Worm (Caenorhabditis elegans) whole organism, young adult: ENCODE measurements around the gene str-20.

Source experiments
- B0035.1 ChIP-seq: sonication (generic microtip); optimal IDR thresholded peaks from 2 replicates; lab custom pipeline; 2016; ENCODE audit warnings: missing genetic modification characterization, mild to moderate bottlenecking, missing compliant biosample characterization, missing genotype, missing genetic modification reagents
- F23B12.7 ChIP-seq: sonication (generic microtip); optimal IDR thresholded peaks from 2 replicates; lab custom pipeline; 2017; ENCODE audit warnings: missing genetic modification characterization, mild to moderate bottlenecking, missing compliant biosample characterization, antibody characterized with exemption, moderate library complexity; ENCODE audit not compliant: insufficient read depth
- F33H1.4 ChIP-seq: fragments of 200-800 bp; sonication (Bioruptor generic); IDR thresholded peaks from 2 replicates; pipeline ENCODE4 v1.3.6; 2022; ENCODE audit warnings: missing genetic modification reagents, missing genetic modification characterization, missing compliant biosample characterization
- F37B4.10 ChIP-seq: fragments of 200-800 bp; sonication (Bioruptor generic); IDR thresholded peaks from 2 replicates; pipeline ENCODE4 v1.3.6; 2022; ENCODE audit warnings: missing genetic modification characterization, missing compliant biosample characterization
- F39B2.1 ChIP-seq: fragments of 200-800 bp; sonication (Bioruptor generic); IDR thresholded peaks from 2 replicates; pipeline ENCODE4 v1.3.6; 2022; ENCODE audit warnings: missing genetic modification reagents, missing genetic modification characterization, missing compliant biosample characterization
- F57C9.4 ChIP-seq: sonication (generic microtip); optimal IDR thresholded peaks from 2 replicates; lab custom pipeline; 2017; ENCODE audit warnings: mild to moderate bottlenecking, missing genetic modification characterization, missing compliant biosample characterization
- Y56A3A.18 ChIP-seq: fragments of 200-800 bp; sonication (Bioruptor generic); IDR thresholded peaks from 2 replicates; pipeline ENCODE4 v1.3.6; 2022; ENCODE audit warnings: missing genetic modification reagents, missing genetic modification characterization, missing compliant biosample characterization
- Y95B8A.8 ChIP-seq: fragments of 200-800 bp; sonication (Bioruptor generic); IDR thresholded peaks from 2 replicates; pipeline ENCODE4 v1.3.6; 2022; ENCODE audit warnings: missing genetic modification reagents, missing genetic modification characterization, missing compliant biosample characterization
- akir-1 ChIP-seq: fragments of 200-800 bp; sonication (Bioruptor generic); optimal IDR thresholded peaks from 2 replicates; lab custom pipeline; 2018; ENCODE audit warnings: mild to moderate bottlenecking, missing genetic modification characterization, moderate library complexity, missing compliant biosample characterization
- atf-7 ChIP-seq: sonication (generic microtip); optimal IDR thresholded peaks from 2 replicates; lab custom pipeline; 2017; ENCODE audit warnings: mild to moderate bottlenecking, missing genetic modification characterization, missing compliant biosample characterization
- attf-5 ChIP-seq: fragments of 200-800 bp; sonication (Bioruptor generic); optimal IDR thresholded peaks from 2 replicates; lab custom pipeline; 2018; ENCODE audit warnings: mild to moderate bottlenecking, missing genetic modification characterization, missing compliant biosample characterization
- bed-1 ChIP-seq: fragments of 200-800 bp; sonication (Bioruptor generic); IDR thresholded peaks from 2 replicates; pipeline ENCODE4 v1.3.6; 2022; ENCODE audit warnings: missing genetic modification reagents, missing genetic modification characterization, missing compliant biosample characterization
- cebp-2 ChIP-seq: fragments of 200-800 bp; sonication (Bioruptor generic); IDR thresholded peaks from 2 replicates; pipeline ENCODE4 v1.3.6; 2022; ENCODE audit warnings: missing genetic modification characterization, missing compliant biosample characterization
- ceh-79 ChIP-seq: sonication (generic microtip); optimal IDR thresholded peaks from 2 replicates; lab custom pipeline; 2017; ENCODE audit warnings: mild to moderate bottlenecking, missing genetic modification characterization, missing compliant biosample characterization
- die-1 ChIP-seq: sonication (generic microtip); optimal IDR thresholded peaks from 2 replicates; lab custom pipeline; 2016; ENCODE audit warnings: missing genotype, mild to moderate bottlenecking, missing genetic modification characterization, missing compliant biosample characterization
- efl-1 ChIP-seq: fragments of 150-350 bp; optimal IDR thresholded peaks from 2 replicates; lab custom pipeline; 2014; ENCODE audit warnings: missing biosample characterization, missing genetic modification reagents, missing genetic modification characterization
- egl-44 ChIP-seq: fragments of 200-800 bp; sonication (Bioruptor generic); IDR thresholded peaks from 2 replicates; pipeline ENCODE4 v1.3.6; 2022; ENCODE audit warnings: missing genetic modification reagents, missing genetic modification characterization, missing compliant biosample characterization
- him-1 ChIP-seq: sonication (generic microtip); optimal IDR thresholded peaks from 2 replicates; lab custom pipeline; 2016; ENCODE audit warnings: missing genotype, missing genetic modification reagents, missing genetic modification characterization, missing compliant biosample characterization
- hlh-12 ChIP-seq: sonication (generic microtip); optimal IDR thresholded peaks from 2 replicates; lab custom pipeline; 2016; ENCODE audit warnings: missing genetic modification characterization, missing compliant biosample characterization
- hrde-1 ChIP-seq: sonication (generic microtip); optimal IDR thresholded peaks from 2 replicates; lab custom pipeline; 2016; ENCODE audit warnings: missing genetic modification characterization, mild to moderate bottlenecking, missing compliant biosample characterization, moderate library complexity, missing genotype, missing genetic modification reagents, borderline replicate concordance
- hsf-1 ChIP-seq: fragments of 200-800 bp; sonication (Bioruptor generic); IDR thresholded peaks from 2 replicates; pipeline ENCODE4 v1.3.6; 2022; ENCODE audit warnings: missing genetic modification reagents, missing genetic modification characterization, missing compliant biosample characterization
- let-526 ChIP-seq: fragments of 200-800 bp; sonication (Bioruptor generic); IDR thresholded peaks from 2 replicates; pipeline ENCODE4 v1.3.6; 2022; ENCODE audit warnings: missing genetic modification reagents, missing genetic modification characterization, missing compliant biosample characterization
- lsl-1 ChIP-seq: fragments of 200-800 bp; sonication (Bioruptor generic); optimal IDR thresholded peaks from 2 replicates; lab custom pipeline; 2018; ENCODE audit warnings: mild to moderate bottlenecking, missing genetic modification characterization, moderate library complexity, missing compliant biosample characterization
- madf-10 ChIP-seq: sonication (generic microtip); optimal IDR thresholded peaks from 2 replicates; lab custom pipeline; 2016; ENCODE audit warnings: mild to moderate bottlenecking, missing genetic modification characterization, missing compliant biosample characterization
- madf-3 ChIP-seq: fragments of 200-800 bp; sonication (Bioruptor generic); IDR thresholded peaks from 2 replicates; pipeline ENCODE4 v1.3.6; 2022; ENCODE audit warnings: missing genetic modification reagents, missing genetic modification characterization, missing compliant biosample characterization
- mel-28 ChIP-seq: sonication (generic microtip); optimal IDR thresholded peaks from 2 replicates; lab custom pipeline; 2016; ENCODE audit warnings: borderline replicate concordance, mild to moderate bottlenecking, missing genetic modification characterization, missing compliant biosample characterization
- nhr-120 ChIP-seq: fragments of 200-800 bp; sonication (Bioruptor generic); IDR thresholded peaks from 2 replicates; pipeline ENCODE4 v1.3.6; 2022; ENCODE audit warnings: missing genetic modification characterization, missing compliant biosample characterization
- nhr-179 ChIP-seq: sonication (generic microtip); optimal IDR thresholded peaks from 2 replicates; lab custom pipeline; 2016; ENCODE audit warnings: mild to moderate bottlenecking, missing genetic modification characterization, missing compliant biosample characterization
- nhr-80 ChIP-seq: sonication (generic microtip); optimal IDR thresholded peaks from 2 replicates; lab custom pipeline; 2016; ENCODE audit warnings: missing genetic modification characterization, missing compliant biosample characterization
- nhr-90 ChIP-seq: sonication (generic microtip); optimal IDR thresholded peaks from 2 replicates; lab custom pipeline; 2016; ENCODE audit warnings: missing genotype, mild to moderate bottlenecking, missing genetic modification characterization, missing compliant biosample characterization
- pha-4 ChIP-seq: fragments of 150-350 bp; sonication (generic microtip); optimal IDR thresholded peaks from 2 replicates; lab custom pipeline; 2014; ENCODE audit warnings: missing biosample characterization, missing genetic modification reagents, missing genetic modification characterization
- rcor-1 ChIP-seq: fragments of 200-800 bp; sonication (Bioruptor generic); IDR thresholded peaks from 2 replicates; pipeline ENCODE4 v1.3.6; 2022; ENCODE audit warnings: missing genetic modification reagents, missing genetic modification characterization, missing compliant biosample characterization
- rec-8 ChIP-seq, 2 experiments: sonication (generic microtip); optimal IDR thresholded peaks; 2 replicates each; lab custom pipeline; 2016; ENCODE audit warnings: mild to moderate bottlenecking in 2 of 2, missing genetic modification characterization in 2 of 2, missing genetic modification reagents in 2 of 2, missing genotype in 2 of 2, missing biosample characterization in 1 of 2, missing compliant biosample characterization in 1 of 2, moderate library complexity in 1 of 2
- snpc-1.1 ChIP-seq: sonication (generic microtip); optimal IDR thresholded peaks from 2 replicates; lab custom pipeline; 2017; ENCODE audit warnings: missing genetic modification characterization, mild to moderate bottlenecking, missing compliant biosample characterization, antibody characterized with exemption, moderate library complexity, missing genotype, missing genetic modification reagents; ENCODE audit not compliant: insufficient read depth
- snpc-3.4 ChIP-seq: sonication (generic microtip); optimal IDR thresholded peaks from 2 replicates; lab custom pipeline; 2017; ENCODE audit warnings: missing genetic modification characterization, mild to moderate bottlenecking, missing compliant biosample characterization, antibody characterized with exemption, moderate library complexity, missing genotype, missing genetic modification reagents
- somi-1 ChIP-seq: fragments of 200-800 bp; sonication (Bioruptor generic); optimal IDR thresholded peaks from 2 replicates; lab custom pipeline; 2018; ENCODE audit warnings: mild to moderate bottlenecking, missing genetic modification characterization, missing compliant biosample characterization
- tbp1 ChIP-seq: fragments of 200-800 bp; sonication (Bioruptor generic); optimal IDR thresholded peaks from 2 replicates; lab custom pipeline; 2018; ENCODE audit warnings: mild to moderate bottlenecking, missing genetic modification characterization, missing compliant biosample characterization
- tbx-9 ChIP-seq: sonication (generic microtip); optimal IDR thresholded peaks from 2 replicates; lab custom pipeline; 2016; ENCODE audit warnings: borderline replicate concordance, missing genetic modification characterization, inconsistent platforms, missing compliant biosample characterization
- tlf-1 ChIP-seq: fragments of 200-800 bp; sonication (Bioruptor generic); optimal IDR thresholded peaks from 2 replicates; lab custom pipeline; 2018; ENCODE audit warnings: mild to moderate bottlenecking, missing genetic modification characterization, missing compliant biosample characterization
- unc-130 ChIP-seq: sonication (generic microtip); optimal IDR thresholded peaks from 2 replicates; lab custom pipeline; 2016; ENCODE audit warnings: missing genetic modification reagents, missing genetic modification characterization, missing compliant biosample characterization
- zfh-2 ChIP-seq: fragments of 200-800 bp; sonication (Bioruptor generic); conservative IDR thresholded peaks from 2 replicates; pipeline ENCODE4 v1.3.6; 2022; ENCODE audit warnings: missing genetic modification reagents, missing genetic modification characterization, missing compliant biosample characterization
- ztf-26 ChIP-seq: sonication (generic microtip); optimal IDR thresholded peaks from 2 replicates; lab custom pipeline; 2017; ENCODE audit warnings: missing genetic modification characterization, missing compliant biosample characterization
- ztf-3 ChIP-seq: fragments of 200-800 bp; sonication (Bioruptor generic); optimal IDR thresholded peaks from 2 replicates; lab custom pipeline; 2018; ENCODE audit warnings: mild to moderate bottlenecking, missing genetic modification characterization, missing compliant biosample characterization

Gene str-20

ce11 chrV:726573-727483 is 29.4 kb upstream of the str-20 start (continued):
- TF ChIP-seq akir-1 (no peak), nhr-80 (tag; lab: Kevin White, UChicago) (peak; percentile 29), nhr-120 (GFP tag; lab: Robert Waterston, UW) (0 out of 2 replicates have a peak, but pooled peaks have one; percentile 56), Y95B8A.8 (GFP tag; lab: Robert Waterston, UW) (peak; percentile 18; the same call in 1 of the 2 replicates), snpc-1.1 (no peak), somi-1 (no peak)
- TF ChIP-seq, all 124 proteins: peak for 12

ce11 chrV:727484-728351 is 28.6 kb upstream of the str-20 start, which contains the start of the genes icl-1 and srh-2:
Gene icl-1 (minus strand): TSS chrV:728004.
Gene srh-2 (plus strand): TSS chrV:728301.
- no peak for TF ChIP-seq attf-5 (GFP tag; lab: Kevin White, UChicago)
- TF ChIP-seq efl-1, result no peak
- peak; percentile 21 for TF ChIP-seq tlf-1 (GFP tag; lab: Kevin White, UChicago)
- no peak for TF ChIP-seq nhr-179
- TF ChIP-seq tbp1 (GFP tag; lab: Kevin White, UChicago), result peak; percentile 10
- TF ChIP-seq rec-8 (tag; optimal IDR thresholded peaks at IDR 0.05; lab: Kevin White, UChicago), result peak in 1 of 2 experiments; percentile 41
- no peak for TF ChIP-seq F37B4.10 (GFP tag; lab: Robert Waterston, UW)
- TF ChIP-seq cebp-2 (GFP tag; lab: Robert Waterston, UW), result no peak
- no peak for TF ChIP-seq mel-28 (tag; lab: Kevin White, UChicago)
- TF ChIP-seq nhr-90 (tag; lab: Kevin White, UChicago), result no peak
- TF ChIP-seq egl-44 (GFP tag; lab: Robert Waterston, UW), result no peak
- peak; percentile 72 for TF ChIP-seq ztf-26 (tag; lab: Kevin White, UChicago)
- no peak for TF ChIP-seq hlh-12 (tag; lab: Kevin White, UChicago)
- TF ChIP-seq lsl-1 (GFP tag; lab: Kevin White, UChicago), result no peak
- TF ChIP-seq ceh-79 (tag; lab: Kevin White, UChicago), result peak; percentile 76
- no peak; the same call in 1 of the 2 replicates for TF ChIP-seq hsf-1 (GFP tag; lab: Robert Waterston, UW)
- TF ChIP-seq snpc-3.4 (tag; lab: Kevin White, UChicago), result no peak
- TF ChIP-seq F33H1.4, result no peak
- no peak for TF ChIP-seq bed-1 (GFP tag; lab: Robert Waterston, UW)
- TF ChIP-seq atf-7 (tag; lab: Kevin White, UChicago), result peak; percentile 47
- TF ChIP-seq ztf-3 (GFP tag; lab: Kevin White, UChicago), result peak; percentile 4
- peak; percentile 39 for TF ChIP-seq B0035.1 (tag; lab: Kevin White, UChicago)
- TF ChIP-seq madf-3, result peak; percentile 47; the same call in 1 of the 2 replicates
- peak; percentile 43 for TF ChIP-seq madf-10
- TF ChIP-seq rcor-1, result 0 out of 2 replicates have a peak, but pooled peaks have one; percentile 36
- TF ChIP-seq tbx-9, result no peak
- TF ChIP-seq Y56A3A.18 (GFP tag; lab: Robert Waterston, UW), result no peak; the same call in 1 of the 2 replicates
- no peak for TF ChIP-seq F39B2.1 (GFP tag; lab: Robert Waterston, UW)
- TF ChIP-seq zfh-2, result peak; percentile 79
- no peak for TF ChIP-seq unc-130
- TF ChIP-seq him-1 (tag; lab: Kevin White, UChicago), result no peak
- TF ChIP-seq F23B12.7 (tag; lab: Kevin White, UChicago), result no peak
- TF ChIP-seq hrde-1 (tag; lab: Kevin White, UChicago), result no peak
- TF ChIP-seq F57C9.4, result no peak
- TF ChIP-seq die-1 (tag; lab: Kevin White, UChicago), result no peak
- TF ChIP-seq let-526 (GFP tag; lab: Robert Waterston, UW), result 0 out of 2 replicates have a peak, but pooled peaks have one; percentile 23
- peak; percentile 60 for TF ChIP-seq pha-4 (tag; lab: Kevin White, UChicago)
